Fruit fly (Drosophila melanogaster) whole organism, embryonic: ENCODE results near the gene kek2.

Experiments used
- Ada2b ChIP-seq: fragments of 200-800 bp; sonication (Bioruptor generic); IDR thresholded peaks from 2 replicates; pipeline ENCODE4 v1.3.6; 2022; ENCODE audit warnings: missing biosample characterization, missing genetic modification characterization
- Asciz ChIP-seq: fragments of 200-800 bp; sonication (Bioruptor generic); optimal IDR thresholded peaks from 2 replicates; lab custom pipeline; 2017; ENCODE audit warnings: missing biosample characterization, mild to moderate bottlenecking, missing genetic modification characterization, missing genetic modification reagents
- CG10366 ChIP-seq: fragments of 200-800 bp; sonication (Bioruptor generic); IDR thresholded peaks from 2 replicates; pipeline ENCODE4 v1.3.6; 2022; ENCODE audit warnings: missing biosample characterization, missing genetic modification characterization
- CG11560 ChIP-seq: fragments of 200-800 bp; sonication (Bioruptor generic); IDR thresholded peaks from 3 replicates; pipeline ENCODE4 v1.3.6; 2022; ENCODE audit warnings: missing biosample characterization, missing genetic modification characterization
- CG12155 ChIP-seq: fragments of 200-800 bp; sonication (Bioruptor generic); optimal IDR thresholded peaks from 3 replicates; lab custom pipeline; 2016; ENCODE audit warnings: missing biosample characterization, missing genetic modification characterization
- CG12391 ChIP-seq: fragments of 200-800 bp; sonication (Bioruptor generic); optimal IDR thresholded peaks from 3 replicates; lab custom pipeline; 2018; ENCODE audit warnings: missing biosample characterization, mild to moderate bottlenecking, missing genetic modification characterization, moderate library complexity
- CG14441 ChIP-seq: fragments of 200-800 bp; sonication (Bioruptor generic); IDR thresholded peaks from 2 replicates; pipeline ENCODE4 v1.3.6; 2022; ENCODE audit warnings: missing biosample characterization, missing genetic modification characterization
- CG14710 ChIP-seq: fragments of 200-800 bp; sonication (Bioruptor generic); optimal IDR thresholded peaks from 3 replicates; lab custom pipeline; 2019; ENCODE audit warnings: missing biosample characterization, mild to moderate bottlenecking, missing genetic modification characterization, moderate library complexity
- CG15269 ChIP-seq: fragments of 200-800 bp; sonication (Bioruptor generic); optimal IDR thresholded peaks from 2 replicates; lab custom pipeline; 2018; ENCODE audit warnings: missing biosample characterization, mild to moderate bottlenecking, missing genetic modification characterization, moderate library complexity
- CG15601 ChIP-seq: fragments of 200-800 bp; sonication (Bioruptor generic); optimal IDR thresholded peaks from 3 replicates; lab custom pipeline; 2019; ENCODE audit warnings: missing biosample characterization, mild to moderate bottlenecking, missing genetic modification characterization, moderate library complexity
- CG1603 ChIP-seq: fragments of 200-800 bp; sonication (Bioruptor generic); optimal IDR thresholded peaks from 2 replicates; lab custom pipeline; 2019; ENCODE audit warnings: missing biosample characterization, mild to moderate bottlenecking, missing genetic modification characterization, moderate library complexity
- CG17359 ChIP-seq: fragments of 200-800 bp; sonication (Bioruptor generic); optimal IDR thresholded peaks from 3 replicates; lab custom pipeline; 2018; ENCODE audit warnings: missing biosample characterization, mild to moderate bottlenecking, missing genetic modification characterization, moderate library complexity
- CG18262 ChIP-seq: fragments of 200-800 bp; optimal IDR thresholded peaks from 3 replicates; lab custom pipeline; 2019; ENCODE audit warnings: missing biosample characterization, mild to moderate bottlenecking, missing genetic modification characterization, moderate library complexity
- CG2129 ChIP-seq: fragments of 200-800 bp; sonication (Bioruptor generic); IDR thresholded peaks from 2 replicates; pipeline ENCODE4 v1.3.6; 2022; ENCODE audit warnings: missing biosample characterization, missing genetic modification characterization; ENCODE audit not compliant: partially characterized antibody
- CG30020 ChIP-seq: fragments of 200-800 bp; optimal IDR thresholded peaks from 2 replicates; lab custom pipeline; 2019; ENCODE audit warnings: missing biosample characterization, mild to moderate bottlenecking, missing genetic modification characterization, moderate library complexity
- CG32772 ChIP-seq: fragments of 200-800 bp; sonication (Bioruptor generic); IDR thresholded peaks from 2 replicates; pipeline ENCODE4 v1.3.6; 2022; ENCODE audit warnings: missing biosample characterization, missing genetic modification characterization
- CG3281 ChIP-seq: fragments of 200-800 bp; sonication (Bioruptor generic); optimal IDR thresholded peaks from 3 replicates; lab custom pipeline; 2017; ENCODE audit warnings: missing biosample characterization, mild to moderate bottlenecking, missing genetic modification characterization
- CG33213 ChIP-seq: fragments of 200-800 bp; sonication (Bioruptor generic); optimal IDR thresholded peaks from 3 replicates; lab custom pipeline; 2016; ENCODE audit warnings: missing biosample characterization, missing genetic modification characterization
- CG4404 ChIP-seq: fragments of 200-800 bp; sonication (Bioruptor generic); IDR thresholded peaks from 2 replicates; pipeline ENCODE4 v1.3.6; 2022; ENCODE audit warnings: missing biosample characterization, missing genetic modification characterization
- CG4707 ChIP-seq: fragments of 200-800 bp; sonication (Bioruptor generic); optimal IDR thresholded peaks from 2 replicates; lab custom pipeline; 2018; ENCODE audit warnings: missing biosample characterization, mild to moderate bottlenecking, missing genetic modification characterization, moderate library complexity
- CG6689 ChIP-seq: fragments of 200-800 bp; sonication (Bioruptor generic); IDR thresholded peaks from 2 replicates; pipeline ENCODE4 v1.3.6; 2022; ENCODE audit warnings: missing biosample characterization, missing genetic modification characterization
- CG7786 ChIP-seq: fragments of 200-800 bp; sonication (Bioruptor generic); optimal IDR thresholded peaks from 2 replicates; lab custom pipeline; 2016; ENCODE audit warnings: missing biosample characterization, missing genetic modification characterization
- CG7987 ChIP-seq: fragments of 200-800 bp; sonication (Bioruptor generic); optimal IDR thresholded peaks from 2 replicates; lab custom pipeline; 2018; ENCODE audit warnings: missing biosample characterization, mild to moderate bottlenecking, missing genetic modification characterization, moderate library complexity
- CG8089 ChIP-seq: fragments of 200-800 bp; sonication (Bioruptor generic); optimal IDR thresholded peaks from 3 replicates; lab custom pipeline; 2016; ENCODE audit warnings: missing biosample characterization, missing genetic modification characterization
- CoRest ChIP-seq: fragments of 200-800 bp; sonication (Bioruptor generic); optimal IDR thresholded peaks from 3 replicates; lab custom pipeline; 2018; ENCODE audit warnings: missing biosample characterization, mild to moderate bottlenecking, missing genetic modification characterization, moderate library complexity
- Doc2 ChIP-seq: fragments of 200-800 bp; sonication (Bioruptor generic); IDR thresholded peaks from 2 replicates; pipeline ENCODE4 v1.3.6; 2022; ENCODE audit warnings: missing biosample characterization, missing genetic modification characterization
- Dp ChIP-seq: fragments of 200-800 bp; sonication (Bioruptor generic); optimal IDR thresholded peaks from 2 replicates; lab custom pipeline; 2018; ENCODE audit warnings: missing biosample characterization, mild to moderate bottlenecking, missing genetic modification characterization, moderate library complexity
- Ets97D ChIP-seq: fragments of 200-800 bp; sonication (Bioruptor generic); optimal IDR thresholded peaks from 3 replicates; lab custom pipeline; 2016; ENCODE audit warnings: missing biosample characterization, missing genetic modification characterization
- Gug ChIP-seq: fragments of 200-800 bp; sonication (Bioruptor generic); IDR thresholded peaks from 4 replicates; pipeline ENCODE4 v1.3.6; 2022; ENCODE audit warnings: missing biosample characterization, missing genetic modification characterization
- HLH3B ChIP-seq: fragments of 200-800 bp; sonication (Bioruptor generic); IDR thresholded peaks from 2 replicates; pipeline ENCODE4 v1.3.6; 2022; ENCODE audit warnings: missing biosample characterization, missing genetic modification characterization
- Kr ChIP-seq: fragments of 200-800 bp; sonication (Bioruptor generic); optimal IDR thresholded peaks from 2 replicates; lab custom pipeline; 2017; ENCODE audit warnings: missing biosample characterization, mild to moderate bottlenecking, missing genetic modification characterization
- Lhr ChIP-seq: fragments of 200-800 bp; sonication (Bioruptor generic); optimal IDR thresholded peaks from 3 replicates; lab custom pipeline; 2017; ENCODE audit warnings: mild to moderate bottlenecking, missing biosample characterization, missing genetic modification reagents, missing genetic modification characterization
- NC2β ChIP-seq: fragments of 200-800 bp; sonication (Bioruptor generic); optimal IDR thresholded peaks from 2 replicates; lab custom pipeline; 2016; ENCODE audit warnings: missing biosample characterization, missing genetic modification characterization
- Rx ChIP-seq: fragments of 200-800 bp; sonication (Bioruptor generic); IDR thresholded peaks from 2 replicates; pipeline ENCODE4 v1.3.6; 2022; ENCODE audit warnings: missing biosample characterization, missing genetic modification characterization
- Xbp1 ChIP-seq: fragments of 200-800 bp; sonication (Bioruptor generic); optimal IDR thresholded peaks from 3 replicates; lab custom pipeline; 2016; ENCODE audit warnings: missing biosample characterization, mild to moderate bottlenecking, missing genetic modification characterization
- Xrp1 ChIP-seq: fragments of 200-800 bp; sonication (Bioruptor generic); IDR thresholded peaks from 2 replicates; pipeline ENCODE4 v1.3.6; 2022; ENCODE audit warnings: missing biosample characterization, missing genetic modification characterization
- amos ChIP-seq: fragments of 200-800 bp; sonication (Bioruptor generic); IDR thresholded peaks from 2 replicates; pipeline ENCODE4 v1.3.6; 2022; ENCODE audit warnings: missing biosample characterization, missing genetic modification characterization; ENCODE audit not compliant: partially characterized antibody
- cato ChIP-seq: fragments of 200-800 bp; sonication (Bioruptor generic); optimal IDR thresholded peaks from 2 replicates; lab custom pipeline; 2016; ENCODE audit warnings: missing biosample characterization, missing genetic modification characterization, borderline replicate concordance
- ci ChIP-seq: fragments of 200-800 bp; sonication (Bioruptor generic); IDR thresholded peaks from 3 replicates; pipeline ENCODE4 v1.3.6; 2022; ENCODE audit warnings: missing biosample characterization, missing genetic modification characterization
- corto ChIP-seq: fragments of 200-800 bp; sonication (Bioruptor generic); optimal IDR thresholded peaks from 2 replicates; lab custom pipeline; 2016; ENCODE audit warnings: missing biosample characterization, mild to moderate bottlenecking, missing genetic modification characterization, moderate library complexity
- dmrt99B ChIP-seq: fragments of 200-800 bp; sonication (Bioruptor generic); optimal IDR thresholded peaks from 2 replicates; lab custom pipeline; 2018; ENCODE audit warnings: missing biosample characterization, mild to moderate bottlenecking, missing genetic modification characterization, moderate library complexity
- emc ChIP-seq: fragments of 200-800 bp; sonication (Bioruptor generic); optimal IDR thresholded peaks from 2 replicates; lab custom pipeline; 2016; ENCODE audit warnings: missing biosample characterization, missing genetic modification characterization
- exex ChIP-seq: fragments of 200-800 bp; sonication (Bioruptor generic); optimal IDR thresholded peaks from 4 replicates; lab custom pipeline; 2018; ENCODE audit warnings: missing biosample characterization, mild to moderate bottlenecking, missing genetic modification characterization, moderate library complexity
- h ChIP-seq: fragments of >200 bp; optimal IDR thresholded peaks from 2 replicates; lab custom pipeline; 2017
- her ChIP-seq: fragments of 200-800 bp; sonication (Bioruptor generic); optimal IDR thresholded peaks from 2 replicates; lab custom pipeline; 2016; ENCODE audit warnings: missing biosample characterization, missing genetic modification characterization
- hth ChIP-seq: fragments of >200 bp; optimal IDR thresholded peaks from 2 replicates; lab custom pipeline; 2017; ENCODE audit warnings: inconsistent platforms
- nerfin-1 ChIP-seq: fragments of 200-800 bp; sonication (Bioruptor generic); optimal IDR thresholded peaks from 3 replicates; lab custom pipeline; 2019; ENCODE audit warnings: missing biosample characterization, mild to moderate bottlenecking, missing genetic modification characterization, moderate library complexity
- pfk ChIP-seq: fragments of 200-800 bp; sonication (Bioruptor generic); optimal IDR thresholded peaks from 2 replicates; lab custom pipeline; 2018; ENCODE audit warnings: missing biosample characterization, mild to moderate bottlenecking, missing genetic modification characterization, moderate library complexity
- ranshi ChIP-seq: fragments of 200-800 bp; sonication (Bioruptor generic); IDR thresholded peaks from 2 replicates; pipeline ENCODE4 v1.3.6; 2022; ENCODE audit warnings: missing biosample characterization, missing genetic modification characterization
- repo ChIP-seq: fragments of 200-800 bp; sonication (Bioruptor generic); optimal IDR thresholded peaks from 2 replicates; lab custom pipeline; 2016; ENCODE audit warnings: missing biosample characterization, missing genetic modification characterization
- sima ChIP-seq: fragments of 200-800 bp; sonication (Bioruptor generic); optimal IDR thresholded peaks from 2 replicates; lab custom pipeline; 2016; ENCODE audit warnings: missing biosample characterization, missing genetic modification characterization
- sisA ChIP-seq: fragments of 200-800 bp; sonication (Bioruptor generic); IDR thresholded peaks from 2 replicates; pipeline ENCODE4 v1.3.6; 2022; ENCODE audit warnings: missing biosample characterization, missing genetic modification characterization

Gene kek2

dm6 chr2L:11589064-11589463, 7.3 kb downstream of the kek2 start (continued):
- TF ChIP-seq Kr (GFP tag; lab: Kevin White, UChicago), result no peak
- TF ChIP-seq emc (GFP tag; lab: Kevin White, UChicago), result no peak
- peak; percentile 26 for TF ChIP-seq CG15269 (tag; lab: Kevin White, UChicago)
- peak; percentile 23 for TF ChIP-seq CG17359
- no peak for TF ChIP-seq Gug (GFP tag; lab: Robert Waterston, UW)
- no peak for TF ChIP-seq CG7786 (GFP tag; lab: Kevin White, UChicago)
- TF ChIP-seq sima, result no peak
- TF ChIP-seq dmrt99B (tag; lab: Kevin White, UChicago), result peak; percentile 56
- TF ChIP-seq sisA (GFP tag; lab: Robert Waterston, UW), result 0 out of 2 replicates have a peak, but pooled peaks have one; percentile 9
- TF ChIP-seq CG4404 (GFP tag; lab: Robert Waterston, UW), result no peak
- no peak for TF ChIP-seq amos
- no peak for TF ChIP-seq CG6689 (GFP tag; lab: Robert Waterston, UW)
- no peak for TF ChIP-seq hth (lab: Kevin White, UChicago)
- TF ChIP-seq CG11560, result no peak
- TF ChIP-seq Rx (GFP tag; lab: Robert Waterston, UW), result no peak
- TF ChIP-seq CG30020 (tag; lab: Kevin White, UChicago), result no peak
- TF ChIP-seq Lhr (GFP tag; lab: Kevin White, UChicago), result no peak
- no peak for TF ChIP-seq repo (GFP tag; lab: Kevin White, UChicago)
- TF ChIP-seq nerfin-1 (tag; lab: Kevin White, UChicago), result peak; percentile 1
- TF ChIP-seq Asciz, result no peak
- TF ChIP-seq h (lab: Kevin White, UChicago), result no peak
- TF ChIP-seq Doc2 (GFP tag; lab: Robert Waterston, UW), result no peak
- TF ChIP-seq CG10366 (GFP tag; lab: Robert Waterston, UW), result no peak
- no peak for TF ChIP-seq CG33213 (GFP tag; lab: Kevin White, UChicago)
- no peak for TF ChIP-seq CG1603 (tag; lab: Kevin White, UChicago)
- TF ChIP-seq CG14441 (GFP tag; lab: Robert Waterston, UW), result no peak
- TF ChIP-seq corto (GFP tag; lab: Kevin White, UChicago), result no peak
- TF ChIP-seq Ada2b (GFP tag; lab: Robert Waterston, UW), result no peak
- no peak for TF ChIP-seq exex (tag; lab: Kevin White, UChicago)
- TF ChIP-seq Dp (GFP tag; lab: Kevin White, UChicago), result no peak
- no peak for TF ChIP-seq CG12391 (tag; lab: Kevin White, UChicago)
- TF ChIP-seq CG4707 (GFP tag; lab: Kevin White, UChicago), result no peak
- 0 out of 2 replicates have a peak, but pooled peaks have one; percentile 10 for TF ChIP-seq Xrp1
- TF ChIP-seq pfk (GFP tag; lab: Kevin White, UChicago), result no peak
- TF ChIP-seq CG2129, result no peak
- no peak for TF ChIP-seq ci (GFP tag; lab: Robert Waterston, UW)
- no peak for TF ChIP-seq Ets97D (GFP tag; lab: Kevin White, UChicago)
- TF ChIP-seq CG18262, result peak; percentile 26
- no peak for TF ChIP-seq CG8089 (GFP tag; lab: Kevin White, UChicago)
- TF ChIP-seq cato (GFP tag; lab: Kevin White, UChicago), result no peak
- peak; percentile 1 for TF ChIP-seq CG3281
- no peak for TF ChIP-seq her
- TF ChIP-seq CG15601 (tag; lab: Kevin White, UChicago), result no peak
- TF ChIP-seq ranshi, result no peak
- TF ChIP-seq CG7987, result no peak
- TF ChIP-seq HLH3B (GFP tag; lab: Robert Waterston, UW), result no peak
- TF ChIP-seq CG14710 (tag; lab: Kevin White, UChicago), result no peak
- peak; percentile 58 for TF ChIP-seq CoRest
- TF ChIP-seq CG12155 (GFP tag; lab: Kevin White, UChicago), result no peak
- TF ChIP-seq CG32772 (GFP tag; lab: Robert Waterston, UW), result no peak
- TF ChIP-seq Xbp1 (GFP tag; lab: Kevin White, UChicago), result peak; percentile 26
- TF ChIP-seq NC2β (GFP tag; lab: Kevin White, UChicago), result no peak
